Fruit fly (Drosophila melanogaster) whole organism, embryonic: Measurements from ENCODE around the gene CG8774.

ENCODE experiments used
- Adf1 ChIP-seq: fragments of 200-800 bp; sonication (Bioruptor generic); IDR thresholded peaks from 2 replicates; pipeline ENCODE4 v1.3.6; 2022; ENCODE audit warnings: missing biosample characterization, missing genetic modification characterization
- Atf3 ChIP-seq: fragments of 200-800 bp; sonication (Bioruptor generic); optimal IDR thresholded peaks from 3 replicates; lab custom pipeline; 2016; ENCODE audit warnings: missing biosample characterization, missing genetic modification characterization
- B-H2 ChIP-seq: fragments of 200-800 bp; sonication (Bioruptor generic); optimal IDR thresholded peaks from 2 replicates; lab custom pipeline; 2018; ENCODE audit warnings: missing biosample characterization, mild to moderate bottlenecking, missing genetic modification characterization
- BEAF-32 ChIP-seq: fragments of 200-800 bp; sonication (Bioruptor generic); optimal IDR thresholded peaks from 3 replicates; lab custom pipeline; 2017; ENCODE audit warnings: missing biosample characterization, missing genetic modification characterization, mild to moderate bottlenecking, moderate library complexity, missing genetic modification reagents
- BtbVII ChIP-seq: fragments of 200-800 bp; sonication (Bioruptor generic); optimal IDR thresholded peaks from 3 replicates; lab custom pipeline; 2017; ENCODE audit warnings: missing biosample characterization, mild to moderate bottlenecking, missing genetic modification characterization
- CG12744 ChIP-seq: fragments of 200-800 bp; sonication (Bioruptor generic); optimal IDR thresholded peaks from 2 replicates; lab custom pipeline; 2016; ENCODE audit warnings: missing biosample characterization, missing genetic modification characterization
- CG14667 ChIP-seq: fragments of 200-800 bp; sonication (Bioruptor generic); IDR thresholded peaks from 2 replicates; pipeline ENCODE4 v1.3.6; 2022; ENCODE audit warnings: missing biosample characterization, missing genetic modification characterization
- CG1529 ChIP-seq: fragments of 200-800 bp; sonication (Bioruptor generic); optimal IDR thresholded peaks from 3 replicates; lab custom pipeline; 2018; ENCODE audit warnings: missing biosample characterization, missing genetic modification characterization
- CG1647 ChIP-seq: fragments of 200-800 bp; sonication (Bioruptor generic); optimal IDR thresholded peaks from 3 replicates; lab custom pipeline; 2016; ENCODE audit warnings: missing biosample characterization, missing genetic modification characterization
- CG17359 ChIP-seq: fragments of 200-800 bp; sonication (Bioruptor generic); optimal IDR thresholded peaks from 3 replicates; lab custom pipeline; 2018; ENCODE audit warnings: missing biosample characterization, mild to moderate bottlenecking, missing genetic modification characterization, moderate library complexity
- CG30020 ChIP-seq: fragments of 200-800 bp; optimal IDR thresholded peaks from 2 replicates; lab custom pipeline; 2019; ENCODE audit warnings: missing biosample characterization, mild to moderate bottlenecking, missing genetic modification characterization, moderate library complexity
- CG3281 ChIP-seq: fragments of 200-800 bp; sonication (Bioruptor generic); optimal IDR thresholded peaks from 3 replicates; lab custom pipeline; 2017; ENCODE audit warnings: missing biosample characterization, mild to moderate bottlenecking, missing genetic modification characterization
- CG4424 ChIP-seq: fragments of 200-800 bp; sonication (Bioruptor generic); optimal IDR thresholded peaks from 3 replicates; lab custom pipeline; 2016; ENCODE audit warnings: missing biosample characterization, missing genetic modification characterization
- CG5245 ChIP-seq: fragments of 200-800 bp; sonication (Bioruptor generic); optimal IDR thresholded peaks from 3 replicates; lab custom pipeline; 2016; ENCODE audit warnings: missing biosample characterization, missing genetic modification characterization
- CG7963 ChIP-seq: fragments of 200-800 bp; sonication (Bioruptor generic); IDR thresholded peaks from 3 replicates; pipeline ENCODE4 v1.3.6; 2022; ENCODE audit warnings: missing biosample characterization, missing genetic modification characterization; ENCODE audit not compliant: partially characterized antibody
- CG8765 ChIP-seq: fragments of 200-800 bp; sonication (Bioruptor generic); IDR thresholded peaks from 2 replicates; pipeline ENCODE4 v1.3.6; 2022; ENCODE audit warnings: missing biosample characterization, missing genetic modification characterization
- Camta ChIP-seq: fragments of 200-800 bp; sonication (Bioruptor generic); optimal IDR thresholded peaks from 2 replicates; lab custom pipeline; 2016; ENCODE audit warnings: missing biosample characterization, missing genetic modification characterization
- CkIIα-i1 ChIP-seq: fragments of 200-800 bp; sonication (Bioruptor generic); IDR thresholded peaks from 2 replicates; pipeline ENCODE4 v1.3.6; 2022; ENCODE audit warnings: missing biosample characterization, missing genetic modification characterization
- Dbx ChIP-seq: fragments of 200-800 bp; sonication (Bioruptor generic); IDR thresholded peaks from 3 replicates; pipeline ENCODE4 v1.3.6; 2022; ENCODE audit warnings: missing biosample characterization, missing genetic modification characterization
- Gsc ChIP-seq: fragments of 200-800 bp; sonication (Bioruptor generic); IDR thresholded peaks from 2 replicates; pipeline ENCODE4 v1.3.6; 2022; ENCODE audit warnings: missing biosample characterization, missing genetic modification characterization
- HHEX ChIP-seq: fragments of 200-800 bp; sonication (Bioruptor generic); optimal IDR thresholded peaks from 3 replicates; lab custom pipeline; 2017; ENCODE audit warnings: missing biosample characterization, mild to moderate bottlenecking, missing genetic modification characterization, missing genetic modification reagents
- Hsf ChIP-seq: fragments of 200-800 bp; sonication (Bioruptor generic); optimal IDR thresholded peaks from 3 replicates; lab custom pipeline; 2016; ENCODE audit warnings: missing biosample characterization, missing genetic modification characterization
- Meics ChIP-seq: fragments of 200-800 bp; sonication (Bioruptor generic); optimal IDR thresholded peaks from 2 replicates; lab custom pipeline; 2017; ENCODE audit warnings: missing biosample characterization, mild to moderate bottlenecking, missing genetic modification characterization
- Mes4 ChIP-seq: fragments of 200-800 bp; sonication (Bioruptor generic); optimal IDR thresholded peaks from 2 replicates; lab custom pipeline; 2016; ENCODE audit warnings: missing biosample characterization, missing genetic modification characterization
- Pdp1 ChIP-seq, 2 experiments: fragments of 200-800 bp; sonication (Bioruptor generic); optimal IDR thresholded peaks; 3 replicates each; lab custom pipeline; 2016; ENCODE audit warnings: missing biosample characterization in 2 of 2, missing genetic modification characterization in 2 of 2, mild to moderate bottlenecking in 1 of 2, moderate library complexity in 1 of 2
- Six4 ChIP-seq: fragments of 200-800 bp; sonication (Bioruptor generic); optimal IDR thresholded peaks from 2 replicates; lab custom pipeline; 2016; ENCODE audit warnings: missing biosample characterization, missing genetic modification characterization
- Sry-β ChIP-seq: fragments of 200-800 bp; sonication (Bioruptor generic); optimal IDR thresholded peaks from 2 replicates; lab custom pipeline; 2018; ENCODE audit warnings: missing biosample characterization, mild to moderate bottlenecking, missing genetic modification characterization, moderate library complexity
- Trl ChIP-seq, 3 experiments: fragments of >200 bp in 2 of 3; fragments of 200-800 bp in 1 of 3; sonication (Bioruptor generic) in 1 of 3; optimal IDR thresholded peaks; 2 replicates in 1 of 3; 3 replicates in 2 of 3; lab custom pipeline; 2016 to 2017; ENCODE audit warnings: missing biosample characterization in 1 of 3, missing genetic modification characterization in 1 of 3
- Xbp1 ChIP-seq: fragments of 200-800 bp; sonication (Bioruptor generic); optimal IDR thresholded peaks from 3 replicates; lab custom pipeline; 2016; ENCODE audit warnings: missing biosample characterization, mild to moderate bottlenecking, missing genetic modification characterization
- al ChIP-seq: fragments of 200-800 bp; sonication (Bioruptor generic); IDR thresholded peaks from 2 replicates; pipeline ENCODE4 v1.3.6; 2022; ENCODE audit warnings: missing biosample characterization, missing genetic modification characterization
- bsh ChIP-seq, 2 experiments: fragments of 200-800 bp; sonication (Bioruptor generic); optimal IDR thresholded peaks; 2 replicates each; lab custom pipeline; 2017 to 2018; ENCODE audit warnings: mild to moderate bottlenecking in 2 of 2, missing biosample characterization in 2 of 2, missing genetic modification characterization in 2 of 2, moderate library complexity in 1 of 2
- btn ChIP-seq: fragments of 200-800 bp; sonication (Bioruptor generic); optimal IDR thresholded peaks from 2 replicates; lab custom pipeline; 2016; ENCODE audit warnings: missing biosample characterization, missing genetic modification characterization
- crp ChIP-seq, 2 experiments: fragments of 200-800 bp; sonication (Bioruptor generic); optimal IDR thresholded peaks; 2 replicates in 1 of 2; 3 replicates in 1 of 2; lab custom pipeline; 2017; ENCODE audit warnings: missing biosample characterization in 2 of 2, missing genetic modification characterization in 2 of 2, mild to moderate bottlenecking in 1 of 2, moderate library complexity in 1 of 2
- dysf ChIP-seq: fragments of 200-800 bp; sonication (Bioruptor generic); IDR thresholded peaks from 3 replicates; pipeline ENCODE4 v1.3.6; 2022; ENCODE audit warnings: missing biosample characterization, missing genetic modification characterization
- emc ChIP-seq: fragments of 200-800 bp; sonication (Bioruptor generic); optimal IDR thresholded peaks from 2 replicates; lab custom pipeline; 2016; ENCODE audit warnings: missing biosample characterization, missing genetic modification characterization
- en ChIP-seq: fragments of 200-800 bp; sonication (Bioruptor generic); optimal IDR thresholded peaks from 2 replicates; lab custom pipeline; 2016; ENCODE audit warnings: missing biosample characterization, missing genetic modification characterization
- esg ChIP-seq: fragments of 200-800 bp; sonication (Bioruptor generic); conservative IDR thresholded peaks from 2 replicates; pipeline ENCODE4 v1.3.6; 2022; ENCODE audit warnings: missing biosample characterization, missing genetic modification characterization
- exex ChIP-seq: fragments of 200-800 bp; sonication (Bioruptor generic); optimal IDR thresholded peaks from 4 replicates; lab custom pipeline; 2018; ENCODE audit warnings: missing biosample characterization, mild to moderate bottlenecking, missing genetic modification characterization, moderate library complexity
- gro ChIP-seq: fragments of 200-800 bp; sonication (Bioruptor generic); optimal IDR thresholded peaks from 2 replicates; lab custom pipeline; 2016; ENCODE audit warnings: missing biosample characterization, missing genetic modification characterization
- her ChIP-seq: fragments of 200-800 bp; sonication (Bioruptor generic); optimal IDR thresholded peaks from 2 replicates; lab custom pipeline; 2016; ENCODE audit warnings: missing biosample characterization, missing genetic modification characterization
- lab ChIP-seq: fragments of 200-800 bp; sonication (Bioruptor generic); optimal IDR thresholded peaks from 3 replicates; lab custom pipeline; 2017; ENCODE audit warnings: missing biosample characterization, missing genetic modification characterization, mild to moderate bottlenecking, moderate library complexity, missing genetic modification reagents
- lmd ChIP-seq: fragments of 200-800 bp; sonication (Bioruptor generic); IDR thresholded peaks from 2 replicates; pipeline ENCODE4 v1.3.6; 2022; ENCODE audit warnings: missing biosample characterization, missing genetic modification characterization
- pfk ChIP-seq: fragments of 200-800 bp; sonication (Bioruptor generic); optimal IDR thresholded peaks from 2 replicates; lab custom pipeline; 2018; ENCODE audit warnings: missing biosample characterization, mild to moderate bottlenecking, missing genetic modification characterization, moderate library complexity
- pita ChIP-seq: fragments of 200-800 bp; sonication (Bioruptor generic); optimal IDR thresholded peaks from 2 replicates; lab custom pipeline; 2017; ENCODE audit warnings: missing biosample characterization, mild to moderate bottlenecking, missing genetic modification characterization
- salm ChIP-seq: fragments of 200-800 bp; sonication (Bioruptor generic); optimal IDR thresholded peaks from 2 replicates; lab custom pipeline; 2018; ENCODE audit warnings: missing biosample characterization, mild to moderate bottlenecking, missing genetic modification characterization
- shn ChIP-seq: fragments of 200-800 bp; sonication (Bioruptor generic); optimal IDR thresholded peaks from 3 replicates; lab custom pipeline; 2016; ENCODE audit warnings: missing biosample characterization, missing genetic modification characterization
- sisA ChIP-seq: fragments of 200-800 bp; sonication (Bioruptor generic); IDR thresholded peaks from 2 replicates; pipeline ENCODE4 v1.3.6; 2022; ENCODE audit warnings: missing biosample characterization, missing genetic modification characterization
- slbo ChIP-seq: fragments of 200-800 bp; sonication (Bioruptor generic); IDR thresholded peaks from 2 replicates; pipeline ENCODE4 v1.3.6; 2022; ENCODE audit warnings: missing biosample characterization, missing genetic modification characterization
- stwl ChIP-seq: fragments of 200-800 bp; sonication (Bioruptor generic); optimal IDR thresholded peaks from 3 replicates; lab custom pipeline; 2018; ENCODE audit warnings: missing biosample characterization, mild to moderate bottlenecking, missing genetic modification characterization, moderate library complexity
- tgo ChIP-seq: fragments of 200-800 bp; sonication (Bioruptor generic); IDR thresholded peaks from 3 replicates; pipeline ENCODE4 v1.3.6; 2022; ENCODE audit warnings: missing biosample characterization, missing genetic modification characterization

The CG8774 gene

dm6 chr3R:13264061-13264661 is 34.4 kb upstream of the CG8774 start, which contains the start of gene Ravus (continued):
- TF ChIP-seq btn (no peak), Trl (optimal IDR thresholded peaks at IDR 0.05; lab: Kevin White, UChicago) (no peak), Trl (GFP tag; optimal IDR thresholded peaks at IDR 0.05; lab: Kevin White, UChicago) (peak; percentile 37), gro (GFP tag; lab: Kevin White, UChicago) (peak; percentile 34), stwl (tag; lab: Kevin White, UChicago) (peak; percentile 82), Atf3 (no peak), CG14667 (GFP tag; lab: Robert Waterston, UW) (peak; percentile 41; the same call in 1 of the 2 replicates), Sry-β (GFP tag; lab: Kevin White, UChicago) (no peak), tgo (GFP tag; lab: Robert Waterston, UW) (no peak), Dbx (GFP tag; lab: Robert Waterston, UW) (peak; percentile 49; the same call in 2 of the 3 replicates), Xbp1 (peak; percentile 51), CkIIα-i1 (GFP tag; lab: Robert Waterston, UW) (no peak), CG30020 (tag; lab: Kevin White, UChicago) (peak; percentile 60), BtbVII (no peak), CG17359 (tag; lab: Kevin White, UChicago) (no peak), crp (GFP tag; optimal IDR thresholded peaks at IDR 0.05; lab: Kevin White, UChicago) (peak in 1 of 2 experiments; percentile 35), bsh (GFP tag; optimal IDR thresholded peaks at IDR 0.05; lab: Kevin White, UChicago) (peak in 1 of 2 experiments; percentile 27), CG5245 (GFP tag; lab: Kevin White, UChicago) (no peak), CG4424 (GFP tag; lab: Kevin White, UChicago) (peak; percentile 34), HHEX (GFP tag; lab: Kevin White, UChicago) (no peak), Mes4 (GFP tag; lab: Kevin White, UChicago) (peak; percentile 9), Hsf (GFP tag; lab: Kevin White, UChicago) (peak; percentile 64), shn (GFP tag; lab: Kevin White, UChicago) (peak; percentile 18), lmd (peak; percentile 59; the same call in 1 of the 2 replicates), CG7963 (GFP tag; lab: Robert Waterston, UW) (no peak), her (GFP tag; lab: Kevin White, UChicago) (no peak), pfk (no peak), exex (no peak), Gsc (no peak), sisA (GFP tag; lab: Robert Waterston, UW) (0 out of 2 replicates have a peak, but pooled peaks have one; percentile 35), al (GFP tag; lab: Robert Waterston, UW) (no peak), Meics (GFP tag; lab: Kevin White, UChicago) (no peak), salm (tag; lab: Kevin White, UChicago) (no peak), Camta (GFP tag; lab: Kevin White, UChicago) (peak; percentile 42), lab (GFP tag; lab: Kevin White, UChicago) (no peak), emc (no peak), CG1647 (GFP tag; lab: Kevin White, UChicago) (peak; percentile 34), B-H2 (GFP tag; lab: Kevin White, UChicago) (no peak), Six4 (GFP tag; lab: Kevin White, UChicago) (no peak), en (no peak), Adf1 (no peak), esg (peak; percentile 54), CG3281 (GFP tag; lab: Kevin White, UChicago) (no peak), CG8765 (GFP tag; lab: Robert Waterston, UW) (no peak), Pdp1 (GFP tag; optimal IDR thresholded peaks at IDR 0.05; lab: Kevin White, UChicago) (peak in 1 of 2 experiments; percentile 60), slbo (GFP tag; lab: Robert Waterston, UW) (peak; percentile 67), dysf (GFP tag; lab: Robert Waterston, UW) (peak; percentile 25; the same call in 1 of the 3 replicates), BEAF-32 (GFP tag; lab: Kevin White, UChicago) (peak; percentile 53), CG1529 (GFP tag; lab: Kevin White, UChicago) (no peak), CG12744 (GFP tag; lab: Kevin White, UChicago) (peak; percentile 58), pita (no peak)
